Fruit fly (Drosophila melanogaster): ENCODE results near the gene mRpS25.

Gene mRpS25

dm6 chrX:14582784-14583699 is at the start of gene mRpS25, which contains the start of gene nmdyn-D6:
mRpS25 (minus strand) TSS chrX:14582982.
nmdyn-D6 (plus strand) TSS chrX:14583677.
- TF ChIP-seq CG14711 (tag; optimal IDR thresholded peaks at IDR 0.05) = no peak
- no peak for TF ChIP-seq Crg-1 (GFP tag; optimal IDR thresholded peaks at IDR 0.05)
- TF ChIP-seq toe (GFP tag; optimal IDR thresholded peaks at IDR 0.05) = peak; percentile 53
- TF ChIP-seq CG5204 (GFP tag; optimal IDR thresholded peaks at IDR 0.05) = peak; percentile 14
- no peak for TF ChIP-seq ovo (GFP tag; optimal IDR thresholded peaks at IDR 0.05)
- no peak for TF ChIP-seq pad (GFP tag; optimal IDR thresholded peaks at IDR 0.05)
- no peak for TF ChIP-seq tj (GFP tag; optimal IDR thresholded peaks at IDR 0.05)
- TF ChIP-seq CG33017 (tag; optimal IDR thresholded peaks at IDR 0.05) = no peak
- TF ChIP-seq cic (GFP tag; optimal IDR thresholded peaks at IDR 0.05) = no peak
- peak; percentile 38 for TF ChIP-seq kay (GFP tag; ENCODE audit: borderline replicate concordance)
- no peak for TF ChIP-seq CG11617 (GFP tag; optimal IDR thresholded peaks at IDR 0.05)
- no peak for TF ChIP-seq CG12768 (GFP tag; optimal IDR thresholded peaks at IDR 0.05)

DNA sequence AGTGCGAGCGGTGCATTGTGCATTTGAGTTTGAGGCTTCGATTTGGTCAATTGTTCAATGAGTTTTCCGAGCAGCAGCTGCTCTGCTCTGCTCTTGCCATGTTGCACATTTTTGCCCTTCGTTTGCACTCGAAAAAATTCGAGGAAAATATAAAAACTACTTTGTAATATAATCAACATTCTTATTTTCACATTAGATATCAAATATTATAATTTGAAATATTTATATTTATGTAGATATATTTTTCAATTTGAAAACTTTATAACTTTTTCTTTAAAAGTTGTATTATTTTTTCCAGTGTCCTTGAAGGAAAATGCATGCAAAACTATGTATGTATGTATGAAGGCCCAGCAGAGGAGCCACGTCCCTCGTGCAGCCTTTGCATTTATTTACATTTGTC is 46.6 kb upstream of the mRpS25 start:
- TF ChIP-seq toe (GFP tag; optimal IDR thresholded peaks at IDR 0.05) = no peak
- TF ChIP-seq Mnt (GFP tag; optimal IDR thresholded peaks at IDR 0.05) = no peak
- TF ChIP-seq Hr96 (GFP tag; optimal IDR thresholded peaks at IDR 0.05) = no peak
- no peak for TF ChIP-seq ovo (GFP tag; optimal IDR thresholded peaks at IDR 0.05)
- no peak for TF ChIP-seq Clk (GFP tag; optimal IDR thresholded peaks at IDR 0.05)
- no peak for TF ChIP-seq cnc (optimal IDR thresholded peaks at IDR 0.05)
- TF ChIP-seq kay (GFP tag; ENCODE audit: borderline replicate concordance) = no peak
- TF ChIP-seq CG1620 (GFP tag; optimal IDR thresholded peaks at IDR 0.05) = no peak
- no peak for TF ChIP-seq bab1 (GFP tag; optimal IDR thresholded peaks at IDR 0.05)
- no peak for TF ChIP-seq CG11617 (GFP tag; optimal IDR thresholded peaks at IDR 0.05)
- no peak for TF ChIP-seq cic (GFP tag; optimal IDR thresholded peaks at IDR 0.05)

DNA sequence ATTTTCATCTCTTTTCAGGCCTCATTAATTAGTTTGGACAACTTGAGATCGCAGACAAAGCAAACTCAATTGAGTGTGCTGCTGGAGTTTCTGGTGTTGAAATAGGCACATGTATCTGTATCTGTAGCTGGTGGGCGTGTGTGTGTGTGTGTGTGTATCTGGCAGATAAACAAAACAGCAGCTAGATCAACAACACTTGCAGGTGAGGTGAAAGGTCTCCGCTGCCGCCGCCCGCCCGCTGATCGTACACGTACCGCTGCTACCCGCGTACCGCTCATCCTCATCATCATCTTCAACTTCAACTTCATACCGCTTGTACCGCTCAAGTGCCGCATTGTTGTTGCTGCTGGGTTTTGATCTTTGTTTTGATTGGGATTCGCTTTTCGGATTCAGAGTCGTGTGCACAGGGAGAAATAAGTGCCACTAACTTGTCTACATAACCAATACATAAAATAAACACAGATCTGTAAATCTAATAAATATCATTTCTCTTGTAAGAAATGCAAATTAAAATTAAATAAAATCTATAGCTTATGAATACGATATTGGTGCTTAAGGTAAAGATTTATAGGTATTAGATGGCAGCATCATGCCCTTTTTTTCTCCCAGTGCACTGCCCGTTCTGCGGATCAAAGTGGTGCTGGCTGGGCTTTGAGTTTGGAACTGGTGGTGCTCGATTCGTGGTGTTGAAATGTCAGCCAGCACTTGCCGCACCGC is 44.5 kb upstream of the mRpS25 start:
- no peak for TF ChIP-seq CG33017 (tag; optimal IDR thresholded peaks at IDR 0.05)
- no peak for TF ChIP-seq bab1 (GFP tag; optimal IDR thresholded peaks at IDR 0.05)
- no peak for TF ChIP-seq Hr96 (GFP tag; optimal IDR thresholded peaks at IDR 0.05)
- TF ChIP-seq Clk (GFP tag; optimal IDR thresholded peaks at IDR 0.05) = no peak
- no peak for TF ChIP-seq CG5204 (GFP tag; optimal IDR thresholded peaks at IDR 0.05)
- TF ChIP-seq cic (GFP tag; optimal IDR thresholded peaks at IDR 0.05) = no peak
- no peak for TF ChIP-seq toe (GFP tag; optimal IDR thresholded peaks at IDR 0.05)
- TF ChIP-seq ovo (GFP tag; optimal IDR thresholded peaks at IDR 0.05) = no peak
- TF ChIP-seq CG14711 (tag; optimal IDR thresholded peaks at IDR 0.05) = no peak
- TF ChIP-seq CG7045 (GFP tag; optimal IDR thresholded peaks at IDR 0.05) = no peak
- TF ChIP-seq pad (GFP tag; optimal IDR thresholded peaks at IDR 0.05) = no peak

DNA sequence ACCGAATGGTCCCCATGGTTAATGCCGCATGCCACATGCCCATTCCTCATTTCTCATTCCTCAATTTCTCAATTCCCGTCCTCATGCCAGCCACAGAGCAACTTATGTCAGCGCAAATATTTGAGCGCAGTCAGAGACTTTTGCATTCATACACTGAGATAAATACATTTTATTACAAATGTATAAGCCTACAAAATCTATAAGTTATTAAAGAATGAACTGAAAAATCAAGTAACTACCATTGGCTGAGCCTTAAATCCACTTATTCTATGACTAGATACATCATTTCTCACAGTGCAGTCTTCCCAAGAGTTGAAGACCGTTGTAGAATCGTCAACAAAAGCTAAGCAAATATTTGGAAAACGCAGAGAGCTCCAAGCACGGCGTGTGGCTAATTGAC is 39.4 kb upstream of the mRpS25 start:
- TF ChIP-seq kay (GFP tag; ENCODE audit: borderline replicate concordance) = no peak
- no peak for TF ChIP-seq CG7045 (GFP tag; optimal IDR thresholded peaks at IDR 0.05)

DNA sequence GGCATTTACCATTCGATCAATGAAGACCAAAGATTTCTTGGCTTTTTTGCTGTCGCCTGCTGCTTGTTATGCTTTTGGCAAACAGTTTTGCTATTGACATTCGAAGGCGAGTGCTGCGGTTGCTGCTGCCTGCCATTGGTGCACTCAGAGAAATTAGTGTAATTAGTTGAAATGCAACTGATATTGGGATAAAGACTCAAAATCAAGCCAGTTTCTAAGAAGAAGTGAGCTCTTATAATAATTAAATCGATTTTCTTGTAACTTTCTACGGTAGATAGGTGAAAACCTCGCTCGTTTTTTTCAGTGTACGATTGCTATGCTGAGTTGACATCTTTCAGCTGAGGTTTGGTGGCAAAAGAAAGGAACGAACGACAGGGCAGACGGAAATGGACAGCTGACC is 38.7 kb upstream of the mRpS25 start:
- TF ChIP-seq CG33017 (tag; optimal IDR thresholded peaks at IDR 0.05) (no peak), CG7045 (GFP tag; optimal IDR thresholded peaks at IDR 0.05) (no peak), Mnt (GFP tag; optimal IDR thresholded peaks at IDR 0.05) (no peak), Crg-1 (GFP tag; optimal IDR thresholded peaks at IDR 0.05) (no peak), cic (GFP tag; optimal IDR thresholded peaks at IDR 0.05) (no peak), Hr96 (GFP tag; optimal IDR thresholded peaks at IDR 0.05) (no peak), toe (GFP tag; optimal IDR thresholded peaks at IDR 0.05) (no peak), CG14711 (tag; optimal IDR thresholded peaks at IDR 0.05) (no peak), ovo (GFP tag; optimal IDR thresholded peaks at IDR 0.05) (no peak), CG5204 (GFP tag; optimal IDR thresholded peaks at IDR 0.05) (no peak), pad (GFP tag; optimal IDR thresholded peaks at IDR 0.05) (no peak), tj (GFP tag; optimal IDR thresholded peaks at IDR 0.05) (no peak), CG1620 (GFP tag; optimal IDR thresholded peaks at IDR 0.05) (no peak), Clk (GFP tag; optimal IDR thresholded peaks at IDR 0.05) (no peak), bab1 (GFP tag; optimal IDR thresholded peaks at IDR 0.05) (no peak)

DNA sequence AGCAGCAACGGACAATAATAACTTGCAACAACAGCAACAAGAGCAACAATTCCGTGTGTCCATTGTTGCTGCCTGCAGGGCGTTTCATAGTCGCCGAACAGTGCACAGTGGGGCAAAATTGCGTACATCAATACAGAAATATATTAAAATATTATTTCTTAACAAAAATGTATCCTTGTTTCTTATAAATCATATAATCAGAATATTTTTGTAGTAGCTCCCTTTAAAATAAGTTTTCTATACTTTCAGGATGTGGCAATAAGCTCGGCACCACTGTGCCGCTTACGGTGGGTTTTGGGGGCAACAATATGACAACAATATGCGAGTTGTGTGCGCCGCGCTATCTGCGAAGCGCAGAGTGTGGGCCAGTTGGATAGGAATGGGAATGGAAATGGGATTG is 29.5 kb upstream of the mRpS25 start:
- TF ChIP-seq CG7101 (tag; optimal IDR thresholded peaks at IDR 0.05) (no peak), CG12768 (GFP tag; optimal IDR thresholded peaks at IDR 0.05) (no peak), bab1 (GFP tag; optimal IDR thresholded peaks at IDR 0.05) (no peak), kay (GFP tag; ENCODE audit: borderline replicate concordance) (no peak), Hr96 (GFP tag; optimal IDR thresholded peaks at IDR 0.05) (no peak), CG11617 (GFP tag; optimal IDR thresholded peaks at IDR 0.05) (no peak), Clk (GFP tag; optimal IDR thresholded peaks at IDR 0.05) (no peak), cnc (optimal IDR thresholded peaks at IDR 0.05) (no peak), tj (GFP tag; optimal IDR thresholded peaks at IDR 0.05) (no peak), CG1620 (GFP tag; optimal IDR thresholded peaks at IDR 0.05) (no peak), pad (GFP tag; optimal IDR thresholded peaks at IDR 0.05) (no peak), ovo (GFP tag; optimal IDR thresholded peaks at IDR 0.05) (no peak), CG33017 (tag; optimal IDR thresholded peaks at IDR 0.05) (no peak)
